Worm (Caenorhabditis elegans): Measurements from ENCODE around the gene paa-1.

Gene paa-1

DNA sequence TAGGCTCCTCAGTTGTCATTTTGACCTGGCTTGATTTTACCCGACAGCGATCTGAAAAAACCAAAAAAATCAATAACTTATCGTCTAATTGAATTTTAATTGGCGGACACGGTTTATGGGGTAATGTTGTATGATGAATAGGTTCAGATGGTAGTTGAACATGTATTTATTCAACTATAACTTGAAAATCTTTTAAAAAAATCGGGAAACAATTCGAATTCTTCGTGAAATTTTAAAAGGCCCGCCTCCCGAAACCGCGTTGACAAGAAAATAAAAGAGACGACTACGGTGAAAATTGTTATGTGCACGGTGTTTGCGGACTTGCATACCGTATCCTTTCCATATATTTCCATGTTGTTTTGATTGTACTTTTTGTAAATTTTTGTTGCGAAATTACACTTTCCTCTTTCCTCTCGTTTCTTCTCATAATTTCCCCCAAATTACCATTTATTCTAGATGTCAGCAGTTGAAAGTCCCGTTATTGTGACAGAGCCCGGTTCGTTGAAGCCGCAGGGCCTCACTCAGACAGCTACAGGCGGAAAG, 7.7 kb upstream of the paa-1 start, which contains the start of the genes T24G10.2 and disl-2 (continued):
- TF ChIP-seq skn-1 (tag; optimal IDR thresholded peaks at IDR 0.05) (no peak), ceh-82 (tag; optimal IDR thresholded peaks at IDR 0.05) (no peak), dpl-1 (GFP tag; optimal IDR thresholded peaks at IDR 0.05) (peak; percentile 65), zip-2 (tag; optimal IDR thresholded peaks at IDR 0.05) (no peak), lsy-2 (tag; optimal IDR thresholded peaks at IDR 0.05) (peak; percentile 90 to 99), Y75B8A.6 (GFP tag; IDR thresholded peaks at IDR 0.05) (no peak), vab-7 (GFP tag; IDR thresholded peaks at IDR 0.05) (no peak), unc-39 (tag; optimal IDR thresholded peaks at IDR 0.05) (no peak), F26F4.8 (GFP tag; conservative IDR thresholded peaks at IDR 0.05) (no peak), lin-13 (GFP tag; optimal IDR thresholded peaks at IDR 0.05) (peak; percentile 29), madf-5 (GFP tag; IDR thresholded peaks at IDR 0.05) (no peak), dmd-6 (GFP tag; IDR thresholded peaks at IDR 0.05) (peak; percentile 14; the same call in 1 of the 2 replicates), nhr-48 (tag; optimal IDR thresholded peaks at IDR 0.05) (no peak), T20F7.1 (GFP tag; optimal IDR thresholded peaks at IDR 0.05) (no peak), D1046.2 (GFP tag; IDR thresholded peaks at IDR 0.05) (no peak), nhr-6 (tag; optimal IDR thresholded peaks at IDR 0.05) (peak; percentile 50), dve-1 (tag; optimal IDR thresholded peaks at IDR 0.05; ENCODE audit: insufficient read depth) (peak; percentile 43), daf-19 (GFP tag; conservative IDR thresholded peaks at IDR 0.05) (no peak), R02D3.7 (tag; optimal IDR thresholded peaks at IDR 0.05) (no peak), hif-1 (tag; optimal IDR thresholded peaks at IDR 0.05) (no peak), lin-38 (GFP tag; IDR thresholded peaks at IDR 0.05) (peak; percentile 64), F10B5.3 (tag; optimal IDR thresholded peaks at IDR 0.05) (no peak), saeg-2 (GFP tag; IDR thresholded peaks at IDR 0.05) (no peak), unc-130 (GFP tag; optimal IDR thresholded peaks at IDR 0.05) (no peak), lin-29 (GFP tag; IDR thresholded peaks at IDR 0.05) (no peak), mep-1 (tag; optimal IDR thresholded peaks at IDR 0.05) (peak; percentile 32), dmd-9 (GFP tag; IDR thresholded peaks at IDR 0.05) (no peak), nhr-237 (tag; optimal IDR thresholded peaks at IDR 0.05) (no peak), nhr-42 (GFP tag; IDR thresholded peaks at IDR 0.05) (no peak), nhr-111 (GFP tag; optimal IDR thresholded peaks at IDR 0.05) (no peak), nhr-11 (tag; optimal IDR thresholded peaks at IDR 0.05) (no peak), fos-1 (tag; optimal IDR thresholded peaks at IDR 0.05) (no peak), lin-39 (tag; optimal IDR thresholded peaks at IDR 0.05) (no peak), arid-1 (GFP tag; conservative IDR thresholded peaks at IDR 0.05) (no peak), ceh-32 (tag; optimal IDR thresholded peaks at IDR 0.05; ENCODE audit: poor library complexity) (no peak), ceh-62 (tag; optimal IDR thresholded peaks at IDR 0.05) (no peak), ctbp-1 (GFP tag; IDR thresholded peaks at IDR 0.05) (no peak), ceh-20 (GFP tag; IDR thresholded peaks at IDR 0.05) (no peak), hlh-30 (tag; optimal IDR thresholded peaks at IDR 0.05; ENCODE audit: insufficient read depth) (peak; percentile 4), nhr-10 (tag; optimal IDR thresholded peaks at IDR 0.05) (no peak), nhr-41 (GFP tag; IDR thresholded peaks at IDR 0.05) (no peak), daf-16 (GFP tag; optimal IDR thresholded peaks at IDR 0.05) (no peak), daf-16 (tag; optimal IDR thresholded peaks at IDR 0.05) (peak; percentile 48), nhr-76 (tag; optimal IDR thresholded peaks at IDR 0.05) (peak; percentile 28), mdl-1 (tag; optimal IDR thresholded peaks at IDR 0.05) (no peak), mes-2 (tag; optimal IDR thresholded peaks at IDR 0.05; ENCODE audit: poor library complexity, severe bottlenecking) (peak; percentile 75), nhr-77 (tag; optimal IDR thresholded peaks at IDR 0.05) (no peak), ces-1 (GFP tag; optimal IDR thresholded peaks at IDR 0.05) (no peak), lin-1 (GFP tag; IDR thresholded peaks at IDR 0.05) (no peak), snpc-1.2 (GFP tag; IDR thresholded peaks at IDR 0.05) (no peak), zfp-3 (GFP tag; conservative IDR thresholded peaks at IDR 0.05) (no peak), F49E8.2 (tag; optimal IDR thresholded peaks at IDR 0.05; ENCODE audit: borderline replicate concordance) (no peak)
